Worm (Caenorhabditis elegans): ENCODE data around the gene lgc-45.

DNA sequence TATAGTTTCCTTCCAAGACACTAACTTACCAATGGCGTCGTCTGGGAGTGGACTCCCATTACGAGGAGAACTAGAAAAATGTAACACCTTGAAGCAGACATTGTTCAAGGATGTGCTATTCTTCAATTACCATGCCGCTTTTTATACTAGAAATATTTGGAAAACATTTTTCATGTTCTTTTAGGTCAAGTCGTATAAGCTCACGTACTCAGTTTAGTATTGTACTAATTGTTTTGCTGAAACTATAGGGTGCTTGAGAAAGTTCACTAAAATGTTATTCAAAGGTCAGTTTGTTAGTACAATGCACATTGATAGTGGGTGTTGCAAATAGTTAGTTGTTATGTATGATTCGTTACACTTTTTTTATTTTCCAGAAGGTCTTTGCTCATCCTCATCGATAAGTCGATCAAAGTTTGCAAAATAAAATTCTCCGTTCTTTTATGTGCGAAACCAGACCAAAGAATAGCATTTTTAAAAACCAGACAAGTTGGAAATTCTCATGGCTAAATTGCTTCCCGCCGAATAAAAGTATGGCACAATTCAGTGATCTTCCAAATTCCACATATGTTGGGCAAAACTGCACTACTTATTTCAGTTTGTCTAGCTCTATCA, 13.8 kb downstream of the lgc-45 start, which contains the start of the genes clec-128 and clec-129:
- TF ChIP-seq unc-62 (GFP tag; optimal IDR thresholded peaks at IDR 0.05) (no peak), ceh-83 (GFP tag; optimal IDR thresholded peaks at IDR 0.05) (no peak), blmp-1 (tag; optimal IDR thresholded peaks at IDR 0.05) (no peak), unc-120 (tag; optimal IDR thresholded peaks at IDR 0.05; ENCODE audit: poor library complexity, severe bottlenecking) (no peak), mls-2 (tag; optimal IDR thresholded peaks at IDR 0.05) (no peak), nhr-76 (tag; optimal IDR thresholded peaks at IDR 0.05) (no peak)

Data from whole organism, mixed stage, embryonic.